Worm (Caenorhabditis elegans): ENCODE measurements around the gene clc-7.

- no peak for TF ChIP-seq cog-1 (tag; optimal IDR thresholded peaks at IDR 0.05)
- TF ChIP-seq klf-2 (GFP tag; conservative IDR thresholded peaks at IDR 0.05), result no peak
- no peak for TF ChIP-seq ref-1 (GFP tag; conservative IDR thresholded peaks at IDR 0.05)
- no peak for TF ChIP-seq tab-1 (GFP tag; IDR thresholded peaks at IDR 0.05)
- TF ChIP-seq ztf-23 (GFP tag; IDR thresholded peaks at IDR 0.05), result no peak
These were observed 33.0 kb downstream of the clc-7 start, which contains the start of gene vit-2 for ce11 chrX:5100738-5101379.

All from whole organism, midembryonic.